Fruit fly (Drosophila melanogaster) whole organism, embryonic: ENCODE results near the gene CG15152.

Source experiments
- Ada2b ChIP-seq: fragments of 200-800 bp; sonication (Bioruptor generic); IDR thresholded peaks from 2 replicates; pipeline ENCODE4 v1.3.6; 2022; ENCODE audit warnings: missing biosample characterization, missing genetic modification characterization
- BEAF-32 ChIP-seq: fragments of 200-800 bp; sonication (Bioruptor generic); optimal IDR thresholded peaks from 3 replicates; lab custom pipeline; 2017; ENCODE audit warnings: missing biosample characterization, missing genetic modification characterization, mild to moderate bottlenecking, moderate library complexity, missing genetic modification reagents
- Bteb2 ChIP-seq: fragments of 200-800 bp; sonication (Bioruptor generic); optimal IDR thresholded peaks from 2 replicates; lab custom pipeline; 2016; ENCODE audit warnings: missing biosample characterization, missing genetic modification characterization
- CG12104 ChIP-seq: fragments of 200-800 bp; sonication (Bioruptor generic); optimal IDR thresholded peaks from 3 replicates; lab custom pipeline; 2016; ENCODE audit warnings: missing biosample characterization, missing genetic modification characterization
- CG13296 ChIP-seq: fragments of 200-800 bp; sonication (Bioruptor generic); optimal IDR thresholded peaks from 3 replicates; lab custom pipeline; 2018; ENCODE audit warnings: missing biosample characterization, mild to moderate bottlenecking, missing genetic modification characterization
- CG13624 ChIP-seq: fragments of 200-800 bp; sonication (Bioruptor generic); optimal IDR thresholded peaks from 2 replicates; lab custom pipeline; 2016; ENCODE audit warnings: missing biosample characterization, missing genetic modification characterization
- CG15479 ChIP-seq: fragments of 200-800 bp; sonication (Bioruptor generic); optimal IDR thresholded peaks from 3 replicates; lab custom pipeline; 2019; ENCODE audit warnings: missing biosample characterization, mild to moderate bottlenecking, missing genetic modification characterization, moderate library complexity
- CG15601 ChIP-seq: fragments of 200-800 bp; sonication (Bioruptor generic); optimal IDR thresholded peaks from 3 replicates; lab custom pipeline; 2019; ENCODE audit warnings: missing biosample characterization, mild to moderate bottlenecking, missing genetic modification characterization, moderate library complexity
- CG16813 ChIP-seq: fragments of 200-800 bp; sonication (Bioruptor generic); IDR thresholded peaks from 3 replicates; pipeline ENCODE4 v1.3.6; 2022; ENCODE audit warnings: missing biosample characterization, missing genetic modification characterization; ENCODE audit not compliant: partially characterized antibody
- CG2199 ChIP-seq: fragments of 200-800 bp; sonication (Bioruptor generic); IDR thresholded peaks from 3 replicates; pipeline ENCODE4 v1.3.6; 2022; ENCODE audit warnings: missing biosample characterization, missing genetic modification characterization
- CG2712 ChIP-seq: fragments of 200-800 bp; optimal IDR thresholded peaks from 3 replicates; lab custom pipeline; 2019; ENCODE audit warnings: missing biosample characterization, mild to moderate bottlenecking, missing genetic modification characterization, moderate library complexity
- CG3065 ChIP-seq: fragments of 200-800 bp; sonication (Bioruptor generic); optimal IDR thresholded peaks from 2 replicates; lab custom pipeline; 2016; ENCODE audit warnings: missing biosample characterization, missing genetic modification characterization
- CG32532 ChIP-seq: fragments of 200-800 bp; sonication (Bioruptor generic); IDR thresholded peaks from 2 replicates; pipeline ENCODE4 v1.3.6; 2022; ENCODE audit warnings: missing biosample characterization, missing genetic modification characterization
- CG3995 ChIP-seq: fragments of 200-800 bp; sonication (Bioruptor generic); optimal IDR thresholded peaks from 3 replicates; lab custom pipeline; 2016; ENCODE audit warnings: missing biosample characterization, missing genetic modification characterization
- CG4617 ChIP-seq: fragments of 200-800 bp; sonication (Bioruptor generic); optimal IDR thresholded peaks from 3 replicates; lab custom pipeline; 2016; ENCODE audit warnings: missing biosample characterization, missing genetic modification characterization, borderline replicate concordance
- CG6791 ChIP-seq: fragments of 200-800 bp; sonication (Bioruptor generic); IDR thresholded peaks from 3 replicates; pipeline ENCODE4 v1.3.6; 2022; ENCODE audit warnings: missing biosample characterization, missing genetic modification characterization; ENCODE audit not compliant: partially characterized antibody
- CG6854 ChIP-seq: fragments of 200-800 bp; sonication (Bioruptor generic); optimal IDR thresholded peaks from 3 replicates; lab custom pipeline; 2017; ENCODE audit warnings: missing biosample characterization, mild to moderate bottlenecking, missing genetic modification characterization
- CG8924 ChIP-seq: fragments of 200-800 bp; optimal IDR thresholded peaks from 3 replicates; lab custom pipeline; 2019; ENCODE audit warnings: missing biosample characterization, mild to moderate bottlenecking, missing genetic modification characterization, moderate library complexity
- CG9437 ChIP-seq: fragments of 200-800 bp; sonication (Bioruptor generic); optimal IDR thresholded peaks from 2 replicates; lab custom pipeline; 2018; ENCODE audit warnings: missing biosample characterization, mild to moderate bottlenecking, missing genetic modification characterization
- CG9797 ChIP-seq: fragments of 200-800 bp; sonication (Bioruptor generic); optimal IDR thresholded peaks from 3 replicates; lab custom pipeline; 2018; ENCODE audit warnings: missing biosample characterization, mild to moderate bottlenecking, missing genetic modification characterization
- Dref ChIP-seq: fragments of 200-800 bp; sonication (Bioruptor generic); IDR thresholded peaks from 2 replicates; pipeline ENCODE4 v1.3.6; 2022; ENCODE audit warnings: missing biosample characterization, missing genetic modification characterization
- ERR ChIP-seq: fragments of 200-800 bp; sonication (Bioruptor generic); optimal IDR thresholded peaks from 2 replicates; lab custom pipeline; 2016; ENCODE audit warnings: missing biosample characterization, missing genetic modification characterization
- Fer1 ChIP-seq: fragments of 200-800 bp; sonication (Bioruptor generic); optimal IDR thresholded peaks from 2 replicates; lab custom pipeline; 2017; ENCODE audit warnings: missing biosample characterization, mild to moderate bottlenecking, missing genetic modification characterization
- Gsc ChIP-seq: fragments of 200-800 bp; sonication (Bioruptor generic); IDR thresholded peaks from 2 replicates; pipeline ENCODE4 v1.3.6; 2022; ENCODE audit warnings: missing biosample characterization, missing genetic modification characterization
- HmgD ChIP-seq: fragments of 200-800 bp; sonication (Bioruptor generic); optimal IDR thresholded peaks from 3 replicates; lab custom pipeline; 2016; ENCODE audit warnings: missing biosample characterization, missing genetic modification characterization
- HmgZ ChIP-seq: fragments of 200-800 bp; sonication (Bioruptor generic); optimal IDR thresholded peaks from 2 replicates; lab custom pipeline; 2018; ENCODE audit warnings: missing biosample characterization, mild to moderate bottlenecking, missing genetic modification characterization
- MESR4 ChIP-seq: fragments of 200-800 bp; sonication (Bioruptor generic); optimal IDR thresholded peaks from 2 replicates; lab custom pipeline; 2018; ENCODE audit warnings: missing biosample characterization, mild to moderate bottlenecking, missing genetic modification characterization, moderate library complexity
- Med ChIP-seq: fragments of 200-800 bp; sonication (Bioruptor generic); peaks from one replicate; lab custom pipeline; 2016; ENCODE audit warnings: missing biosample characterization, missing genetic modification characterization, mild to moderate bottlenecking, inconsistent platforms, moderate library complexity
- Myb ChIP-seq: fragments of 200-800 bp; sonication (Bioruptor generic); optimal IDR thresholded peaks from 2 replicates; lab custom pipeline; 2016; ENCODE audit warnings: missing biosample characterization, missing genetic modification characterization
- NC2α ChIP-seq: fragments of 200-800 bp; sonication (Bioruptor generic); optimal IDR thresholded peaks from 2 replicates; lab custom pipeline; 2016; ENCODE audit warnings: missing biosample characterization, missing genetic modification characterization
- Nf-YB ChIP-seq: fragments of 200-800 bp; sonication (Bioruptor generic); optimal IDR thresholded peaks from 3 replicates; lab custom pipeline; 2019; ENCODE audit warnings: missing biosample characterization, mild to moderate bottlenecking, missing genetic modification characterization, moderate library complexity
- Spps ChIP-seq: fragments of 200-800 bp; sonication (Bioruptor generic); optimal IDR thresholded peaks from 2 replicates; lab custom pipeline; 2018; ENCODE audit warnings: missing biosample characterization, mild to moderate bottlenecking, missing genetic modification characterization
- chm ChIP-seq: fragments of 200-800 bp; sonication (Bioruptor generic); IDR thresholded peaks from 2 replicates; pipeline ENCODE4 v1.3.6; 2022; ENCODE audit warnings: missing biosample characterization, missing genetic modification characterization
- dan ChIP-seq: fragments of 200-800 bp; sonication (Bioruptor generic); IDR thresholded peaks from 2 replicates; pipeline ENCODE4 v1.3.6; 2022; ENCODE audit warnings: missing biosample characterization, missing genetic modification characterization
- dati ChIP-seq: fragments of 200-800 bp; sonication (Bioruptor generic); IDR thresholded peaks from 2 replicates; pipeline ENCODE4 v1.3.6; 2022; ENCODE audit warnings: missing biosample characterization, missing genetic modification characterization
- disco-r ChIP-seq: fragments of 200-800 bp; sonication (Bioruptor generic); optimal IDR thresholded peaks from 2 replicates; lab custom pipeline; 2016; ENCODE audit warnings: missing biosample characterization, missing genetic modification characterization
- emc ChIP-seq: fragments of 200-800 bp; sonication (Bioruptor generic); optimal IDR thresholded peaks from 2 replicates; lab custom pipeline; 2016; ENCODE audit warnings: missing biosample characterization, missing genetic modification characterization
- hbn ChIP-seq: fragments of 200-800 bp; sonication (Bioruptor generic); IDR thresholded peaks from 2 replicates; pipeline ENCODE4 v1.3.6; 2022; ENCODE audit warnings: missing biosample characterization, missing genetic modification characterization; ENCODE audit not compliant: partially characterized antibody
- hkb ChIP-seq, 2 experiments: fragments of 200-800 bp in 1 of 2; fragments of >200 bp in 1 of 2; sonication (Bioruptor generic) in 1 of 2; IDR thresholded peaks in 1 of 2; optimal IDR thresholded peaks in 1 of 2; 2 replicates each; pipeline versions ENCODE4 v1.3.6 to Lab custom; 2017 to 2022; ENCODE audit warnings: missing biosample characterization in 1 of 2, missing genetic modification characterization in 1 of 2
- insv ChIP-seq, 2 experiments: fragments of 200-800 bp; sonication (Bioruptor generic); optimal IDR thresholded peaks; 3 replicates each; lab custom pipeline; 2016 to 2018; ENCODE audit warnings: missing biosample characterization in 2 of 2, missing genetic modification characterization in 2 of 2
- mam ChIP-seq: fragments of 200-800 bp; sonication (Bioruptor generic); optimal IDR thresholded peaks from 3 replicates; lab custom pipeline; 2016; ENCODE audit warnings: missing biosample characterization, missing genetic modification characterization
- nom ChIP-seq: fragments of 200-800 bp; sonication (Bioruptor generic); optimal IDR thresholded peaks from 2 replicates; lab custom pipeline; 2017; ENCODE audit warnings: missing biosample characterization, missing genetic modification characterization, mild to moderate bottlenecking, moderate library complexity, missing genetic modification reagents
- org-1 ChIP-seq: fragments of 200-800 bp; sonication (Bioruptor generic); optimal IDR thresholded peaks from 2 replicates; lab custom pipeline; 2017; ENCODE audit warnings: missing biosample characterization, missing genetic modification characterization
- p53 ChIP-seq: fragments of 200-800 bp; sonication (Bioruptor generic); optimal IDR thresholded peaks from 2 replicates; lab custom pipeline; 2016; ENCODE audit warnings: missing biosample characterization, missing genetic modification characterization
- pita ChIP-seq: fragments of 200-800 bp; sonication (Bioruptor generic); optimal IDR thresholded peaks from 2 replicates; lab custom pipeline; 2017; ENCODE audit warnings: missing biosample characterization, mild to moderate bottlenecking, missing genetic modification characterization
- ranshi ChIP-seq: fragments of 200-800 bp; sonication (Bioruptor generic); IDR thresholded peaks from 2 replicates; pipeline ENCODE4 v1.3.6; 2022; ENCODE audit warnings: missing biosample characterization, missing genetic modification characterization
- sens ChIP-seq: fragments of 200-800 bp; sonication (Bioruptor generic); peaks from one replicate; lab custom pipeline; 2016; ENCODE audit warnings: missing biosample characterization, missing genetic modification characterization
- seq ChIP-seq: fragments of 200-800 bp; sonication (Bioruptor generic); IDR thresholded peaks from 2 replicates; pipeline ENCODE4 v1.3.6; 2022; ENCODE audit warnings: missing biosample characterization, missing genetic modification characterization
- so ChIP-seq: fragments of 200-800 bp; sonication (Bioruptor generic); IDR thresholded peaks from 3 replicates; pipeline ENCODE4 v1.3.6; 2022; ENCODE audit warnings: missing biosample characterization, missing genetic modification characterization
- trem ChIP-seq: fragments of 200-800 bp; optimal IDR thresholded peaks from 3 replicates; lab custom pipeline; 2019; ENCODE audit warnings: missing biosample characterization, mild to moderate bottlenecking, missing genetic modification characterization, moderate library complexity

CG15152 gene

DNA sequence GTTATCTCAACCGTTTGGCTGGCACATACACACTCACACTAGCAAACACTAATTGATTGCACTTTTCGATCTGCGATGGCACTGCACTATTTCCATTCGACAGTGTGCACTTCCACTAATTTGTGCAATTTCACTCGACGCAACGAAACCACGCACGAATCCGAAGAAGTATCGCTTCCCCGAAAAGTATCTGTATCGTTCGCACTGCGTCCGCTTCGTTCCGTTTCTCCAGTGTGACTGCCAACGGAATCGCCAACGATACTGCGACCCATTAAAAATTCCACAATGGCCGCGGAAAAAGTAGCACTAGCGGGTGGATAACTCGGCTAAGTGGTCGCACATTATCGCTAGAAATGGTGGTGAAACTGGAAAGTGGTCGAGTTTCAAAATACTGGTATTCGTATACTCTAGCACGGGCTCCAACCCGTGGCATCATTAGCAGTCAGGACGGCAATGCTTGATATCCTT, 37.9 kb downstream of the CG15152 start, which contains the start of gene Socs36E (continued):
- TF ChIP-seq Dref (GFP tag; lab: Robert Waterston, UW) (peak; percentile 50), Ada2b (no peak), CG13296 (GFP tag; lab: Kevin White, UChicago) (peak; percentile 0), Bteb2 (GFP tag; lab: Kevin White, UChicago) (peak; percentile 18), CG15479 (GFP tag; lab: Kevin White, UChicago) (peak; percentile 91), mam (GFP tag; lab: Kevin White, UChicago) (peak; percentile 7), dan (GFP tag; lab: Robert Waterston, UW) (no peak), NC2α (GFP tag; lab: Kevin White, UChicago) (peak; percentile 42), Med (GFP tag; lab: Kevin White, UChicago) (peak; percentile 96), CG9437 (GFP tag; lab: Kevin White, UChicago) (peak; percentile 7), CG6854 (no peak), ERR (GFP tag; lab: Kevin White, UChicago) (peak; percentile 60), ranshi (GFP tag; lab: Robert Waterston, UW) (no peak), CG32532 (GFP tag; lab: Robert Waterston, UW) (peak; percentile 47), dati (GFP tag; lab: Robert Waterston, UW) (no peak), p53 (GFP tag; lab: Kevin White, UChicago) (peak; percentile 14), Myb (GFP tag; lab: Kevin White, UChicago) (peak; percentile 92), CG3995 (GFP tag; lab: Kevin White, UChicago) (peak; percentile 55), org-1 (GFP tag; lab: Kevin White, UChicago) (peak; percentile 5), CG2199 (GFP tag; lab: Robert Waterston, UW) (peak; percentile 90; the same call in 2 of the 3 replicates), Nf-YB (peak; percentile 43), CG16813 (GFP tag; lab: Robert Waterston, UW) (peak; percentile 65), disco-r (GFP tag; lab: Kevin White, UChicago) (peak; percentile 36), sens (GFP tag; lab: Kevin White, UChicago) (peak; percentile 59), seq (GFP tag; lab: Robert Waterston, UW) (no peak), trem (tag; lab: Kevin White, UChicago) (peak; percentile 91), CG6791 (peak; percentile 72; the same call in 2 of the 3 replicates), Gsc (GFP tag; lab: Robert Waterston, UW) (no peak), Fer1 (GFP tag; lab: Kevin White, UChicago) (peak; percentile 32), CG12104 (no peak), BEAF-32 (GFP tag; lab: Kevin White, UChicago) (peak; percentile 70), chm (GFP tag; lab: Robert Waterston, UW) (peak; percentile 90), HmgZ (tag; lab: Kevin White, UChicago) (peak; percentile 92), CG9797 (peak; percentile 99), MESR4 (GFP tag; lab: Kevin White, UChicago) (peak; percentile 62), Spps (peak; percentile 14), hkb (optimal IDR thresholded peaks at IDR 0.05; lab: Kevin White, UChicago) (no peak), hkb (GFP tag; IDR thresholded peaks at IDR 0.05; lab: Robert Waterston, UW) (peak; percentile 39; the same call in 1 of the 2 replicates), HmgD (GFP tag; lab: Kevin White, UChicago) (peak; percentile 85), pita (GFP tag; lab: Kevin White, UChicago) (peak; percentile 100), so (GFP tag; lab: Robert Waterston, UW) (peak; percentile 65; the same call in 2 of the 3 replicates), emc (GFP tag; lab: Kevin White, UChicago) (peak; percentile 24), CG4617 (GFP tag; lab: Kevin White, UChicago) (peak; percentile 38), insv (GFP tag; optimal IDR thresholded peaks at IDR 0.05; lab: Kevin White, UChicago) (peak in 1 of 2 experiments; percentile 76), CG3065 (GFP tag; lab: Kevin White, UChicago) (no peak), CG15601 (tag; lab: Kevin White, UChicago) (peak; percentile 38), CG13624 (GFP tag; lab: Kevin White, UChicago) (peak; percentile 43), nom (GFP tag; lab: Kevin White, UChicago) (peak; percentile 41), CG8924 (tag; lab: Kevin White, UChicago) (peak; percentile 55), hbn (no peak), CG2712 (tag; lab: Kevin White, UChicago) (peak; percentile 66)
